Worm (Caenorhabditis elegans): ENCODE measurements around the gene F58G1.8.
A peak's percentile ranks its signal among the peaks of the same experiment; 100 is the strongest.

The F58G1.8 gene

DNA sequence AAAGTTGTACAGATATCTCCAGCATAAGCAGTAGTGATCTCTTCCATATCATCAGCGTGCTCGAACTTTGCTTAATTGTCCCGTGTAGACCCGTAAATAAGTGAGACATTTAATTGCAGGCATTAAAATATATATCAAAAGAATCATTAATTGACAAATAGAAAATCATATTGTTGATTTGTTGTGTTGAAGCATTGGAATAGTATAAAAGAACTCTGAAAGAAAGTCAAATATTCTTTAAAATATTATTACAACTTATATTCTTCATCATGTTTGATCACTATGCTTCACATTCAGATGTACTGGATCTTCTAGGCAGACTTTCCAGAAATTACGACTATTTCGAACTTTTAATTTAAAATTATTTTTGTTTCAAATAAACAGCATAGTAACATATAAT is at the start of gene F58G1.8:
F58G1.8 (minus strand) TSS at position 101 of the 400 bp plus-strand sequence.
- TF ChIP-seq aly-1 (tag; optimal IDR thresholded peaks at IDR 0.05) (no peak), flt-1 (GFP tag; IDR thresholded peaks at IDR 0.05) (no peak), F13C5.2 (tag; optimal IDR thresholded peaks at IDR 0.05) (no peak), ets-7 (tag; optimal IDR thresholded peaks at IDR 0.05) (no peak), scrt-1 (GFP tag; IDR thresholded peaks at IDR 0.05) (no peak)

DNA sequence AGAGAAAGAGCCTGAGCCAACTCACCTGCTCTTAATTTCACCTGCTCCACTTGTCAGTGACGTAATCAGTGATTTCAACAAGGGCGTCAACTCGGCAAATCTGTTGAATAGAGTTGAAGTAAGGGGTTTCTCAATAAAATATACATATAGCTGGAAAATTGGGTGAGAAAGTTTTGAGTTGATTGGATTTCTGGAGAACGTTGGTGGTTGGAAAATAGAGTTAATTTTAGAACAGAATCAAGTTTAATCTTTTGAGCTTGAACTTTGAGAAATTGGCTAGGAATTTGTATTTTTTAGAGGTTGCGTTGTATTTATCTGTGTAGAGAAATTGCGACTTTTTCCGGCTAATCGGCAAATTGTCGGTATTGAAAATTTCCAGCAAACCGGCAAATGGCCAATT is 44.2 kb upstream of the F58G1.8 start, which contains the start of gene Y38F1A.4:
Y38F1A.4 (minus strand) TSS at position 101 of the 400 bp plus-strand sequence.
- no peak for TF ChIP-seq aly-1 (tag; optimal IDR thresholded peaks at IDR 0.05)
- no peak for TF ChIP-seq tbx-11 (GFP tag; IDR thresholded peaks at IDR 0.05)
- TF ChIP-seq hmg-4 (GFP tag; optimal IDR thresholded peaks at IDR 0.05): no peak

ce11 chrII:12968448-12968969 is 43.1 kb upstream of the F58G1.8 start:
- TF ChIP-seq scrt-1 (GFP tag; IDR thresholded peaks at IDR 0.05) (0 out of 2 replicates have a peak, but pooled peaks have one; percentile 30), flt-1 (GFP tag; IDR thresholded peaks at IDR 0.05) (no peak), pes-1 (GFP tag; IDR thresholded peaks at IDR 0.05) (no peak)

DNA sequence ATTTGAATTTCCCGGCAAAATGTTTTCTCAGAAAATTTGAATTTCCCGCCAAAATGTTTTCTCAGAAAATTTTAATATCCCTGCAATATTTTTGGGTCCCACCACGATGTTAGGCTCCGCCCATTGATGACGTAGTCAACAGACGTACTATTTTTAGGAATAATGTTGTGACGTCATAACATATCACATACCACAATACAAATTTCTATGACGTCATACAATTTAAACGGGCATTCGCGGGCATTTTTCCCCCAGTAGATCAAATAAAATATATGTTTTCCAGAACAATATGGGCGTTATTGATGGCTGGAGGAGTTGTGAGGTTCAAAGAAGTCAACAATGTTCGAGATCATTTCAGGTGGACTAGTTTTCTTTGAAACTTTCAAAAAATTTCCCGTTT is 40.8 kb upstream of the F58G1.8 start:
- TF ChIP-seq sea-1 (GFP tag; conservative IDR thresholded peaks at IDR 0.05): no peak
- TF ChIP-seq hmg-4 (GFP tag; optimal IDR thresholded peaks at IDR 0.05): no peak
- TF ChIP-seq aly-1 (tag; optimal IDR thresholded peaks at IDR 0.05): no peak
- no peak for TF ChIP-seq ets-7 (tag; optimal IDR thresholded peaks at IDR 0.05)
- no peak for TF ChIP-seq F13C5.2 (tag; optimal IDR thresholded peaks at IDR 0.05)
- no peak for TF ChIP-seq tbx-11 (GFP tag; IDR thresholded peaks at IDR 0.05)
- no peak for TF ChIP-seq tbx-37 (GFP tag; conservative IDR thresholded peaks at IDR 0.05)
- no peak for TF ChIP-seq ceh-13 (GFP tag; optimal IDR thresholded peaks at IDR 0.05)
- no peak for TF ChIP-seq tra-4 (tag; optimal IDR thresholded peaks at IDR 0.05)
- TF ChIP-seq B0310.2 (tag; optimal IDR thresholded peaks at IDR 0.05): no peak
- no peak for TF ChIP-seq hnd-1 (tag; optimal IDR thresholded peaks at IDR 0.05)
- no peak for TF ChIP-seq flt-1 (GFP tag; IDR thresholded peaks at IDR 0.05)
- no peak for TF ChIP-seq scrt-1 (GFP tag; IDR thresholded peaks at IDR 0.05)
- TF ChIP-seq pes-1 (GFP tag; IDR thresholded peaks at IDR 0.05): no peak
- no peak for TF ChIP-seq ceh-36 (tag; optimal IDR thresholded peaks at IDR 0.05)
- TF ChIP-seq hmbx-1 (tag; optimal IDR thresholded peaks at IDR 0.05): no peak
- TF ChIP-seq ama-1 (optimal IDR thresholded peaks at IDR 0.05): no peak

DNA sequence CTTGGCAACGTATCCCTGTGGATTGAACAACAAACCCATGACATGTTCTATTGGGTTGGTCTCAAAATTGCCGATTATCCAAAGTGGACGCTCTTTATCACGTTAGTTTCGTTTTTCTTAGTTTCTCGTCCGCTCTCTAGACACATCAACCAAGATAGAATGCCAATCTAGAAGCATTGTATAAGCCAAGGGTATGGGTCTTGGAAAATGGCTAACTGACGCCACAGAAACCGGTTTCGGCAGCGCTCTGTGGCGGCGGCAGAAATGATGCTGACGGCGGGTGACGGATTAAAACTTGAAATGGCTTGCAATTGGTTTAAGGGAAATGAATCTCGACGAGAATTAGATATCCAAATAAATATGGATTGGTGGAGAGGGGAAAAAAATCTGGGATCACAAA is 40.1 kb upstream of the F58G1.8 start:
- TF ChIP-seq tbx-37 (GFP tag; conservative IDR thresholded peaks at IDR 0.05) (no peak), hmbx-1 (tag; optimal IDR thresholded peaks at IDR 0.05) (no peak), aly-1 (tag; optimal IDR thresholded peaks at IDR 0.05) (no peak), sea-1 (GFP tag; conservative IDR thresholded peaks at IDR 0.05) (no peak), tbx-11 (GFP tag; IDR thresholded peaks at IDR 0.05) (no peak), B0310.2 (tag; optimal IDR thresholded peaks at IDR 0.05) (no peak), ceh-36 (tag; optimal IDR thresholded peaks at IDR 0.05) (no peak), hmg-4 (GFP tag; optimal IDR thresholded peaks at IDR 0.05) (no peak), hnd-1 (tag; optimal IDR thresholded peaks at IDR 0.05) (no peak), ama-1 (optimal IDR thresholded peaks at IDR 0.05) (no peak), flt-1 (GFP tag; IDR thresholded peaks at IDR 0.05) (no peak)

DNA sequence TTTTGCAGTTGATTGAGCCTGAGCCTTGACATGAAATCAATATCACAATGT is 39.9 kb upstream of the F58G1.8 start, which contains the start of gene ptr-18:
ptr-18 (plus strand) TSS at position 9 of the 51 bp plus-strand sequence.
- TF ChIP-seq scrt-1 (GFP tag; IDR thresholded peaks at IDR 0.05) (no peak), tbx-37 (GFP tag; conservative IDR thresholded peaks at IDR 0.05) (no peak), ets-7 (tag; optimal IDR thresholded peaks at IDR 0.05) (no peak), pes-1 (GFP tag; IDR thresholded peaks at IDR 0.05) (no peak), tbx-11 (GFP tag; IDR thresholded peaks at IDR 0.05) (no peak), hmbx-1 (tag; optimal IDR thresholded peaks at IDR 0.05) (no peak), aly-1 (tag; optimal IDR thresholded peaks at IDR 0.05) (no peak)

DNA sequence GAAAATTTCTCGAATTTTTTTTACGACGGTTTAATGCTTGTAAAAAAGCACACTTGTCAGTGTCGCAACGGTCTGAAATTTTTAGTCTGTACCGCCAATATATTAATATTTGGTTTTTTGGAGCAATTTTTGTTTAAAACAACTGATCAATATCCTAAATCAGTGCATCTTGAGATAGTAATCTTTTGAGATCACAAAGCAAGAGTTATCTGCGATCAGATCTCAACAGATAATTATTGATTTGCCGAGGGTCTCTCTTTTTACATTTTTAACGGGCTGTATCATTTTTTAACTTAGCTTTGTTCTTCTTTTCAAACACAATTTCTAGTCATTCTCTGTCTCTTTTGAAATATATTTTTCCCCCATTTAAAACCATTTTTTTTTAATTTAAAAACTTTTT is 39.7 kb upstream of the F58G1.8 start:
- no peak for TF ChIP-seq scrt-1 (GFP tag; IDR thresholded peaks at IDR 0.05)
- TF ChIP-seq ama-1 (optimal IDR thresholded peaks at IDR 0.05): no peak
- TF ChIP-seq aly-1 (tag; optimal IDR thresholded peaks at IDR 0.05): no peak
- no peak for TF ChIP-seq pes-1 (GFP tag; IDR thresholded peaks at IDR 0.05)

DNA sequence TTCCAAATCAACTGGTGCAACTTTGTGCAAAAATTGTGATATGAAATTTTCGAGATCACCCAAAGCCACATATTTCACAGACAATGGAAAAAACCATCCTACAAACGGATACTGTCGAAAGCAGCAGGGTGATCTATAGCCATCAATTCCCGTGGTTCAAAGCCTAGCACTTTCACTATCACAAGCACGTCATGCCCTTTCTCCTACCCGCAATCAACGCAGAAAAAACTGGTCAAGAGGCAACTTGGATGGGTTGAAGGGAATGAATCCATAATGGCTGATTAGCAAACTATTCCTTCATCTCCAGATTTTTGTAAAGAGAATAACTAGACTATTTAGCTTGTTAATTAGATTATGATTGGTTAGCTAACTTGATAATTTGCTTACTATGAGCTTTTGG is 36.3 kb upstream of the F58G1.8 start:
- TF ChIP-seq hnd-1 (tag; optimal IDR thresholded peaks at IDR 0.05): no peak
- TF ChIP-seq tbx-37 (GFP tag; conservative IDR thresholded peaks at IDR 0.05): no peak
- no peak for TF ChIP-seq hmg-4 (GFP tag; optimal IDR thresholded peaks at IDR 0.05)
- no peak for TF ChIP-seq B0310.2 (tag; optimal IDR thresholded peaks at IDR 0.05)
- TF ChIP-seq tbx-11 (GFP tag; IDR thresholded peaks at IDR 0.05): no peak
- TF ChIP-seq F13C5.2 (tag; optimal IDR thresholded peaks at IDR 0.05): no peak
- no peak for TF ChIP-seq ets-7 (tag; optimal IDR thresholded peaks at IDR 0.05)
- no peak for TF ChIP-seq flt-1 (GFP tag; IDR thresholded peaks at IDR 0.05)
- TF ChIP-seq aly-1 (tag; optimal IDR thresholded peaks at IDR 0.05): no peak
- no peak for TF ChIP-seq ceh-13 (GFP tag; optimal IDR thresholded peaks at IDR 0.05)

DNA sequence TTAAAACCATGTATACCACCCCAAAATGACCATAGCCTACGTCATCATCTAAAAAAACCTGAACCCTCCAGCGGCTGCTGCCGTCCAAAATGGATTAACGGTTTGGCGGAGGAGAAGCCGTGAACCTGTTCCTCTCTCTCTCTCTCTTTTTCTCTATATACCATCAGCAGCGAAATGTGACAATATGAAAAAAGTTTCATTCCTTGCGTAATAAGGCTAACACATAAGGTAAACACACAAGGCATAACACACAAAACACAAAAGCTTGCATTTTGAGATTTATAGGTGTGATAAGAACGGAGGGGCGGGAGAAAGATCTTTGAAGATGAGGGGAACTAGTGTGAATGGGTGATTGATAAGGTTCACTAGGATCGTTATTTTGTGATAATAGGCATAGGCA is 35.8 kb upstream of the F58G1.8 start:
- TF ChIP-seq tra-4 (tag; optimal IDR thresholded peaks at IDR 0.05): no peak
- no peak for TF ChIP-seq sea-1 (GFP tag; conservative IDR thresholded peaks at IDR 0.05)
- TF ChIP-seq hmg-4 (GFP tag; optimal IDR thresholded peaks at IDR 0.05): no peak
- no peak for TF ChIP-seq ets-7 (tag; optimal IDR thresholded peaks at IDR 0.05)
- TF ChIP-seq hmbx-1 (tag; optimal IDR thresholded peaks at IDR 0.05): no peak
- TF ChIP-seq hnd-1 (tag; optimal IDR thresholded peaks at IDR 0.05): no peak
- no peak for TF ChIP-seq F13C5.2 (tag; optimal IDR thresholded peaks at IDR 0.05)
- TF ChIP-seq scrt-1 (GFP tag; IDR thresholded peaks at IDR 0.05): no peak
- no peak for TF ChIP-seq ceh-36 (tag; optimal IDR thresholded peaks at IDR 0.05)
- no peak for TF ChIP-seq aly-1 (tag; optimal IDR thresholded peaks at IDR 0.05)
- TF ChIP-seq tbx-37 (GFP tag; conservative IDR thresholded peaks at IDR 0.05): no peak
- no peak for TF ChIP-seq pes-1 (GFP tag; IDR thresholded peaks at IDR 0.05)
- TF ChIP-seq tbx-11 (GFP tag; IDR thresholded peaks at IDR 0.05): no peak
- TF ChIP-seq B0310.2 (tag; optimal IDR thresholded peaks at IDR 0.05): no peak
- no peak for TF ChIP-seq ceh-13 (GFP tag; optimal IDR thresholded peaks at IDR 0.05)
- TF ChIP-seq flt-1 (GFP tag; IDR thresholded peaks at IDR 0.05): no peak
- TF ChIP-seq ama-1 (optimal IDR thresholded peaks at IDR 0.05): no peak
